Worm (Caenorhabditis elegans): ENCODE data around the gene srab-18.

The srab-18 gene

ce11 chrV:9871339-9871738 is at the start of gene srab-18:
Gene srab-18, minus strand, starts transcription at chrV:9871439.
- no peak for TF ChIP-seq Y116A8C.19 (tag; optimal IDR thresholded peaks at IDR 0.05; ENCODE audit: borderline replicate concordance)
- no peak for TF ChIP-seq tlp-1 (tag; optimal IDR thresholded peaks at IDR 0.05)
- no peak for TF ChIP-seq ztf-11 (tag; optimal IDR thresholded peaks at IDR 0.05)
- no peak for TF ChIP-seq lin-35 (GFP tag; optimal IDR thresholded peaks at IDR 0.05)
- TF ChIP-seq snpc-4 (tag; optimal IDR thresholded peaks at IDR 0.05), result no peak
- TF ChIP-seq egl-27 (tag; optimal IDR thresholded peaks at IDR 0.05), result no peak
- TF ChIP-seq vab-15 (tag; optimal IDR thresholded peaks at IDR 0.05), result no peak
- TF ChIP-seq ceh-8 (GFP tag; optimal IDR thresholded peaks at IDR 0.05), result no peak

ce11 chrV:9918410-9918809 is 47.2 kb upstream of the srab-18 start, which contains the start of gene C50H2.5:
Gene C50H2.5, plus strand, starts transcription at chrV:9918710.
- TF ChIP-seq hlh-4 (tag; optimal IDR thresholded peaks at IDR 0.05) (no peak), nhr-20 (tag; optimal IDR thresholded peaks at IDR 0.05) (no peak), nhr-12 (tag; optimal IDR thresholded peaks at IDR 0.05) (no peak), nhr-71 (tag; optimal IDR thresholded peaks at IDR 0.05) (no peak), elt-3 (tag; optimal IDR thresholded peaks at IDR 0.05) (no peak), nhr-90 (tag; optimal IDR thresholded peaks at IDR 0.05; ENCODE audit: poor library complexity) (no peak), sox-4 (tag; optimal IDR thresholded peaks at IDR 0.05) (no peak), nhr-237 (tag; optimal IDR thresholded peaks at IDR 0.05) (no peak), nhr-28 (tag; optimal IDR thresholded peaks at IDR 0.05) (no peak), sptf-1 (tag; optimal IDR thresholded peaks at IDR 0.05) (no peak), mdl-1 (tag; optimal IDR thresholded peaks at IDR 0.05) (no peak), C04F5.9 (tag; optimal IDR thresholded peaks at IDR 0.05) (no peak), tlp-1 (tag; optimal IDR thresholded peaks at IDR 0.05) (no peak)

ce11 chrV:9916665-9917064 is 45.4 kb upstream of the srab-18 start, which contains the start of gene C50H2.4:
Gene C50H2.4, plus strand, starts transcription at chrV:9916965.
- TF ChIP-seq nhr-77 (tag; optimal IDR thresholded peaks at IDR 0.05), result no peak
- TF ChIP-seq pax-3 (tag; optimal IDR thresholded peaks at IDR 0.05), result no peak
- no peak for TF ChIP-seq lin-15B (tag; optimal IDR thresholded peaks at IDR 0.05)
- no peak for TF ChIP-seq sox-4 (tag; optimal IDR thresholded peaks at IDR 0.05)
- no peak for TF ChIP-seq pag-3 (tag; optimal IDR thresholded peaks at IDR 0.05; ENCODE audit: borderline replicate concordance, insufficient read depth)
- no peak for TF ChIP-seq snu-23 (GFP tag; optimal IDR thresholded peaks at IDR 0.05)
- TF ChIP-seq fkh-10 (GFP tag; optimal IDR thresholded peaks at IDR 0.05), result no peak
- TF ChIP-seq fos-1 (tag; optimal IDR thresholded peaks at IDR 0.05), result no peak
- TF ChIP-seq nhr-71 (tag; optimal IDR thresholded peaks at IDR 0.05), result no peak
- no peak for TF ChIP-seq nhr-28 (tag; optimal IDR thresholded peaks at IDR 0.05)
- no peak for TF ChIP-seq lin-39 (tag; optimal IDR thresholded peaks at IDR 0.05)

- TF ChIP-seq nhr-90 (tag; optimal IDR thresholded peaks at IDR 0.05; ENCODE audit: poor library complexity) (no peak), mef-2 (tag; optimal IDR thresholded peaks at IDR 0.05) (no peak)
Measured at ce11 chrV:9915021-9915420, 43.8 kb upstream of the srab-18 start, which contains the start of gene mec-9. Gene mec-9, minus strand, starts transcription at chrV:9915121.

ce11 chrV:9913863-9914262 is 42.6 kb upstream of the srab-18 start, which contains the start of gene fipr-10:
Gene fipr-10, plus strand, starts transcription at chrV:9914163.
- no peak for TF ChIP-seq aha-1 (tag; optimal IDR thresholded peaks at IDR 0.05)

- TF ChIP-seq dsc-1 (tag; optimal IDR thresholded peaks at IDR 0.05), result no peak
- TF ChIP-seq lin-14 (GFP tag; optimal IDR thresholded peaks at IDR 0.05), result peak; percentile 70
Measured at ce11 chrV:9911165-9911564, 39.9 kb upstream of the srab-18 start.
